Worm (Caenorhabditis elegans) whole organism, L2 larva: ENCODE data around the gene cyk-7.

Source experiments
- C34F6.9 ChIP-seq: fragments of 150-350 bp; optimal IDR thresholded peaks from 2 replicates; lab custom pipeline; 2014; ENCODE audit warnings: missing biosample characterization, missing genetic modification characterization
- F13H6.1 ChIP-seq: sonication (generic microtip); optimal IDR thresholded peaks from 2 replicates; lab custom pipeline; 2016; ENCODE audit warnings: missing genetic modification characterization, missing compliant biosample characterization
- R02D3.7 ChIP-seq: fragments of 150-350 bp; optimal IDR thresholded peaks from 2 replicates; lab custom pipeline; 2014; ENCODE audit warnings: missing biosample characterization, missing genetic modification characterization
- dmd-4 ChIP-seq: sonication (generic microtip); optimal IDR thresholded peaks from 2 replicates; lab custom pipeline; 2017; ENCODE audit warnings: missing biosample characterization, missing genetic modification characterization
- lin-13 ChIP-seq: fragments of 150-350 bp; optimal IDR thresholded peaks from 2 replicates; lab custom pipeline; 2014; ENCODE audit warnings: missing biosample characterization, missing genetic modification reagents, missing genetic modification characterization
- lin-39 ChIP-seq: fragments of 150-350 bp; optimal IDR thresholded peaks from 2 replicates; lab custom pipeline; 2014; ENCODE audit warnings: missing biosample characterization, missing genetic modification reagents, missing genetic modification characterization
- mdl-1 ChIP-seq, 2 experiments: fragments of 150-350 bp in 1 of 2; sonication (generic microtip) in 1 of 2; optimal IDR thresholded peaks; 2 replicates each; lab custom pipeline; 2017; ENCODE audit warnings: missing biosample characterization in 2 of 2, missing genetic modification characterization in 2 of 2
- nhr-10 ChIP-seq: sonication (generic microtip); optimal IDR thresholded peaks from 2 replicates; lab custom pipeline; 2017; ENCODE audit warnings: missing biosample characterization, missing genetic modification characterization
- nhr-129 ChIP-seq: fragments of 150-350 bp; optimal IDR thresholded peaks from 2 replicates; lab custom pipeline; 2014; ENCODE audit warnings: missing biosample characterization, missing genetic modification characterization
- nhr-21 ChIP-seq: fragments of 150-350 bp; optimal IDR thresholded peaks from 2 replicates; lab custom pipeline; 2014; ENCODE audit warnings: missing biosample characterization, missing genetic modification characterization
- nhr-25 ChIP-seq: fragments of 150-350 bp; sonication (generic microtip); optimal IDR thresholded peaks from 3 replicates; lab custom pipeline; 2014; ENCODE audit warnings: missing biosample characterization, missing genetic modification characterization
- sem-4 ChIP-seq: fragments of 150-350 bp; optimal IDR thresholded peaks from 2 replicates; lab custom pipeline; 2014; ENCODE audit warnings: missing biosample characterization, missing genetic modification reagents, missing genetic modification characterization
- skn-1 ChIP-seq: sonication (generic microtip); optimal IDR thresholded peaks from 2 replicates; lab custom pipeline; 2017; ENCODE audit warnings: missing biosample characterization, missing genetic modification characterization
- sma-9 ChIP-seq, 2 experiments: fragments of 150-350 bp in 1 of 2; sonication (generic microtip) in 1 of 2; optimal IDR thresholded peaks; 2 replicates each; lab custom pipeline; 2014 to 2016; ENCODE audit warnings: missing genetic modification characterization in 2 of 2, mild to moderate bottlenecking in 1 of 2, missing biosample characterization in 1 of 2, missing compliant biosample characterization in 1 of 2, missing genetic modification reagents in 1 of 2, moderate library complexity in 1 of 2
- snpc-4 ChIP-seq: fragments of 150-350 bp; optimal IDR thresholded peaks from 2 replicates; lab custom pipeline; 2014; ENCODE audit warnings: missing biosample characterization, missing genetic modification characterization
- unc-55 ChIP-seq: fragments of 150-350 bp; sonication (generic microtip); optimal IDR thresholded peaks from 3 replicates; lab custom pipeline; 2014; ENCODE audit warnings: missing biosample characterization, missing genetic modification reagents, missing genetic modification characterization
- zag-1 ChIP-seq: fragments of 150-350 bp; optimal IDR thresholded peaks from 2 replicates; lab custom pipeline; 2014; ENCODE audit warnings: missing biosample characterization, missing genetic modification characterization
- ztf-1 ChIP-seq: fragments of 200-800 bp; sonication (Bioruptor generic); conservative IDR thresholded peaks from 2 replicates; pipeline ENCODE4 v1.3.6; 2022; ENCODE audit warnings: missing genetic modification characterization, missing compliant biosample characterization

The cyk-7 gene

ce11 chrIII:7754348-7754747, 40.9 kb downstream of the cyk-7 start, which contains the start of gene cdh-3:
cdh-3 (minus strand) TSS chrIII:7754448.
- TF ChIP-seq ztf-1 (GFP tag; lab: Robert Waterston, UW) (no peak), lin-13 (GFP tag; lab: Kevin White, UChicago) (no peak), sma-9 (GFP tag; optimal IDR thresholded peaks at IDR 0.05; lab: Kevin White, UChicago) (no peak), sma-9 (tag; optimal IDR thresholded peaks at IDR 0.05; lab: Kevin White, UChicago) (no peak), sem-4 (tag; lab: Kevin White, UChicago) (no peak), snpc-4 (tag; lab: Kevin White, UChicago) (no peak), R02D3.7 (tag; lab: Kevin White, UChicago) (no peak), skn-1 (tag; lab: Kevin White, UChicago) (no peak), lin-39 (tag; lab: Kevin White, UChicago) (no peak), dmd-4 (tag; lab: Kevin White, UChicago) (no peak), F13H6.1 (no peak), C34F6.9 (tag; lab: Kevin White, UChicago) (no peak), nhr-21 (tag; lab: Kevin White, UChicago) (no peak), nhr-10 (tag; lab: Kevin White, UChicago) (no peak), unc-55 (GFP tag; lab: Kevin White, UChicago) (no peak), nhr-129 (tag; lab: Kevin White, UChicago) (no peak), mdl-1 (tag; optimal IDR thresholded peaks at IDR 0.05; lab: Kevin White, UChicago) (no peak), nhr-25 (tag; lab: Kevin White, UChicago) (no peak), zag-1 (no peak)
